Worm (Caenorhabditis elegans): Measurements from ENCODE around the gene Y75B8A.23.

DNA sequence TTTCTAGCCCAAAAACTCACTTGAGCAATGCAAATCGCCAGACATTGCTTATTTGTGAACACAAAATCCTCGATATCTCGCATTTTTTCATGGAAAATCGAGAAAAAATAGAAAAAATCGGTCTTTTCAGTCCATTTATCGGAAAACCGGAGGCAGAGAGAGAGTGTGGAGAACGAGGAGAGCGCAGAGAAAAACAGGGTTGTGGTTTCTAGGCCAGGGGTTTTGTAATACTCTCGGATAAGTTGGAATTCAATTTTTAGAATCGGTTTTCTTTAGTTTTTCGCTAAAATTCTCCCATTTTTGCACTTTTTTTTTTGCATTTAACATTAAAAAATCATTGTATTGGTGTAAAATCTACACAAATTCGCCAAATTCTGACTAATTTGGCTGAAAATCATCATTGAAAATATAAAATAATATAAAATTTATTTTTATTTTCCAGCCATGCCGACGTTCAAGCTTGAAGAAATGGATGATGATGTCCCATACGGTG lies 23.2 kb downstream of the Y75B8A.23 start, which contains the start of the genes Y75B8A.24 and Y75B8A.25:
- no peak for TF ChIP-seq bed-1 (GFP tag; IDR thresholded peaks at IDR 0.05)
- TF ChIP-seq rec-8 (tag; optimal IDR thresholded peaks at IDR 0.05), result no peak

All from whole organism, young adult.